Worm (Caenorhabditis elegans) whole organism, late embryonic: ENCODE measurements around the gene AH10.2.

ENCODE experiments used
- fax-1 ChIP-seq: sonication (generic microtip); optimal IDR thresholded peaks from 2 replicates; lab custom pipeline; 2016; ENCODE audit warnings: missing genotype, missing genetic modification characterization, missing compliant biosample characterization
- lin-11 ChIP-seq: fragments of 200-800 bp; sonication (Bioruptor generic); optimal IDR thresholded peaks from 2 replicates; lab custom pipeline; 2018; ENCODE audit warnings: mild to moderate bottlenecking, missing genetic modification characterization, missing compliant biosample characterization
- madf-2 ChIP-seq: sonication (generic microtip); optimal IDR thresholded peaks from 2 replicates; lab custom pipeline; 2017; ENCODE audit warnings: missing genetic modification characterization, missing compliant biosample characterization
- nhr-11 ChIP-seq: fragments of 150-350 bp; optimal IDR thresholded peaks from 2 replicates; lab custom pipeline; 2014; ENCODE audit warnings: missing biosample characterization, missing genetic modification characterization
- npax-4 ChIP-seq: sonication (generic microtip); optimal IDR thresholded peaks from 2 replicates; lab custom pipeline; 2016; ENCODE audit warnings: missing genetic modification characterization, missing compliant biosample characterization
- pha-4 ChIP-seq: fragments of 150-350 bp; optimal IDR thresholded peaks from 2 replicates; lab custom pipeline; 2018; ENCODE audit warnings: missing biosample characterization, missing genetic modification reagents, missing genetic modification characterization
- ttx-3 ChIP-seq: sonication (generic microtip); optimal IDR thresholded peaks from 2 replicates; lab custom pipeline; 2016; ENCODE audit warnings: missing genetic modification reagents, missing genetic modification characterization, missing compliant biosample characterization
- unc-86 ChIP-seq: sonication (generic microtip); optimal IDR thresholded peaks from 2 replicates; lab custom pipeline; 2016; ENCODE audit warnings: missing genetic modification characterization, missing compliant biosample characterization
- zip-5 ChIP-seq: sonication (generic microtip); optimal IDR thresholded peaks from 2 replicates; lab custom pipeline; 2016; ENCODE audit warnings: missing genetic modification characterization, missing compliant biosample characterization

DNA sequence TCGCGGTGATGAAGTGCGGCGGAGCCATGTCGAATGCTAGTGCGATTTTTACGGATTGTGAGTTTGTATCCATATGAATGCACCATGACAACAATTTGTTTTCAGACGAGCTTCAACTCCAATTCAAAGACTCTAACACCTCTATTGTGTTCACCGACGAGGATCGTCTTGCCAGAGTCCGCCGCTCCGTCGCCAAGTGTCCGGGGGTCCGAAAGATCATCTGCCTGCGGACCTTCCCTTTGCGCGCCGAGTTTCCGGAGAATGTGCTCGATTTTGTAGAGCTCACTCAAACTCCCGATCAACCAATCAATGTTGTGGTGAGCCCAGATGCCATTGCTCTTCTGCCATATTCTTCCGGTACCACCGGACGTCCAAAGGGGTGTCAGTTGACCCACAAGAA is 9.5 kb upstream of the AH10.2 start:
- TF ChIP-seq ttx-3 (tag; lab: Kevin White, UChicago), result no peak
- TF ChIP-seq nhr-11 (tag; lab: Kevin White, UChicago), result no peak
- TF ChIP-seq npax-4 (tag; lab: Kevin White, UChicago), result no peak
- no peak for TF ChIP-seq pha-4 (tag; lab: Kevin White, UChicago)
- no peak for TF ChIP-seq zip-5 (tag; lab: Kevin White, UChicago)
- TF ChIP-seq lin-11 (tag; lab: Kevin White, UChicago), result no peak
- TF ChIP-seq fax-1 (tag; lab: Kevin White, UChicago), result no peak
- no peak for TF ChIP-seq madf-2
- no peak for TF ChIP-seq unc-86 (tag; lab: Kevin White, UChicago)
